Fruit fly (Drosophila melanogaster): Measurements from ENCODE around the gene HP4.

The HP4 gene

DNA sequence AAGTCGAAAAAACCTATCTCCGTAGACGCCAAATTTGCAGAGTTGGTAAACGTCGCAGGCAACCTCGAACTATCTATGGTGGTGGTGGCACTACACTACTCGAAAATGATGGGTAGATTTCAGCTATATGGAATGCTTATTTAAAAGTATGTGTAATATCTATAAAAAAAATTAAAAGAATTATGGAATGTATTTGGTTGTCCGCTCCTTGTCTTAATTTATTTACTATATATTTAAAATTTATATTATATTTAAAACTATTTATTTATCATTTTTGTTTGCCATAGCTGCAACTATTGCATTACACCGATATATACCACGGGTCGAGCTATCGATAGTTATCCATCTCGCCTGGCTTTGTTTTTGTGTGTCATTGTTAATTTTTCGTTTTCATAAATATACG is at the start of gene HP4, which contains the start of gene CG8209 (continued):
- peak; percentile 85 for TF ChIP-seq BEAF-32 (GFP tag; optimal IDR thresholded peaks at IDR 0.05)
- TF ChIP-seq Gsc (GFP tag; IDR thresholded peaks at IDR 0.05): no peak
- no peak for TF ChIP-seq Bdp1 (GFP tag; optimal IDR thresholded peaks at IDR 0.05)
- peak; percentile 84 for TF ChIP-seq Dek (tag; optimal IDR thresholded peaks at IDR 0.05)
- TF ChIP-seq MESR4 (GFP tag; optimal IDR thresholded peaks at IDR 0.05): peak; percentile 29
- peak; percentile 88 for TF ChIP-seq CG2678 (tag; optimal IDR thresholded peaks at IDR 0.05)
- peak; percentile 93 for TF ChIP-seq gem (tag; optimal IDR thresholded peaks at IDR 0.05)
- TF ChIP-seq odd (GFP tag; optimal IDR thresholded peaks at IDR 0.05): peak; percentile 22
- TF ChIP-seq kay (GFP tag; optimal IDR thresholded peaks at IDR 0.05): peak; percentile 63
- peak; percentile 54 for TF ChIP-seq Sry-β (GFP tag; optimal IDR thresholded peaks at IDR 0.05)
- 0 out of 2 replicates have a peak, but pooled peaks have one; percentile 5 for TF ChIP-seq gsb (GFP tag; IDR thresholded peaks at IDR 0.05)
- peak; percentile 73 for TF ChIP-seq CG12155 (GFP tag; optimal IDR thresholded peaks at IDR 0.05)
- peak; percentile 44; the same call in 1 of the 2 replicates for TF ChIP-seq Ravus (GFP tag; IDR thresholded peaks at IDR 0.05)
- peak; percentile 92 for TF ChIP-seq zen2 (GFP tag; IDR thresholded peaks at IDR 0.05; ENCODE audit: partially characterized antibody)
- peak; percentile 95 for TF ChIP-seq unc-4 (GFP tag; IDR thresholded peaks at IDR 0.05; ENCODE audit: partially characterized antibody)
- peak; percentile 66 for TF ChIP-seq sd (tag; optimal IDR thresholded peaks at IDR 0.05)
- TF ChIP-seq pum (GFP tag; optimal IDR thresholded peaks at IDR 0.05): peak; percentile 44
- TF ChIP-seq NC2β (GFP tag; optimal IDR thresholded peaks at IDR 0.05): peak; percentile 18
- peak; percentile 77 for TF ChIP-seq cas (GFP tag; IDR thresholded peaks at IDR 0.05)
- TF ChIP-seq CG6254 (GFP tag; optimal IDR thresholded peaks at IDR 0.05): peak; percentile 59
- peak; percentile 90 for TF ChIP-seq CG32532 (GFP tag; IDR thresholded peaks at IDR 0.05)
- TF ChIP-seq Hmx (GFP tag; optimal IDR thresholded peaks at IDR 0.05): peak; percentile 19
- peak; percentile 96 for TF ChIP-seq CG10267 (tag; optimal IDR thresholded peaks at IDR 0.05)
- no peak for TF ChIP-seq ab (GFP tag; optimal IDR thresholded peaks at IDR 0.05)
- no peak for TF ChIP-seq ac (GFP tag; optimal IDR thresholded peaks at IDR 0.05)
- TF ChIP-seq bbx (GFP tag; IDR thresholded peaks at IDR 0.05; ENCODE audit: partially characterized antibody): peak; percentile 92
- peak; percentile 76 for TF ChIP-seq CG8765 (GFP tag; IDR thresholded peaks at IDR 0.05)
- peak; percentile 58 for TF ChIP-seq CG18619 (GFP tag; optimal IDR thresholded peaks at IDR 0.05)
- peak; percentile 66 for TF ChIP-seq CG1233 (GFP tag; optimal IDR thresholded peaks at IDR 0.05)
- 0 out of 2 replicates have a peak, but pooled peaks have one; percentile 26 for TF ChIP-seq GATAe (GFP tag; conservative IDR thresholded peaks at IDR 0.05)
- TF ChIP-seq zf30C (GFP tag; optimal IDR thresholded peaks at IDR 0.05): peak; percentile 99
- peak; percentile 88 for TF ChIP-seq Hmr (GFP tag; optimal IDR thresholded peaks at IDR 0.05)
- peak; percentile 30 for TF ChIP-seq CG2875 (GFP tag; optimal IDR thresholded peaks at IDR 0.05)
- TF ChIP-seq CG3407 (GFP tag; optimal IDR thresholded peaks at IDR 0.05): peak; percentile 64
- TF ChIP-seq dpn (GFP tag; optimal IDR thresholded peaks at IDR 0.05): peak; percentile 61 to 86
- TF ChIP-seq lmd (GFP tag; IDR thresholded peaks at IDR 0.05): peak; percentile 85
- no peak for TF ChIP-seq CHES-1-like (GFP tag; optimal IDR thresholded peaks at IDR 0.05)
- no peak for TF ChIP-seq fru (optimal IDR thresholded peaks at IDR 0.05)
- peak; percentile 42 for TF ChIP-seq da (GFP tag; optimal IDR thresholded peaks at IDR 0.05)
- peak; percentile 82 for TF ChIP-seq al (GFP tag; IDR thresholded peaks at IDR 0.05)
- TF ChIP-seq ap (GFP tag; IDR thresholded peaks at IDR 0.05): peak; percentile 73
- peak; percentile 37; the same call in 1 of the 2 replicates for TF ChIP-seq danr (GFP tag; IDR thresholded peaks at IDR 0.05)
- TF ChIP-seq Stat92E (GFP tag; optimal IDR thresholded peaks at IDR 0.05): peak in 1 of 3 experiments; percentile 34
- TF ChIP-seq D19B (GFP tag; optimal IDR thresholded peaks at IDR 0.05): peak; percentile 55
- TF ChIP-seq CG16813 (GFP tag; IDR thresholded peaks at IDR 0.05; ENCODE audit: partially characterized antibody): peak; percentile 93
- peak; percentile 87 for TF ChIP-seq CG13424 (tag; optimal IDR thresholded peaks at IDR 0.05)
- TF ChIP-seq inv (GFP tag; IDR thresholded peaks at IDR 0.05; ENCODE audit: partially characterized antibody): peak; percentile 86
- peak; percentile 83 for TF ChIP-seq Sox100B (GFP tag; optimal IDR thresholded peaks at IDR 0.05)
- peak; percentile 52 for TF ChIP-seq gcm2 (GFP tag; optimal IDR thresholded peaks at IDR 0.05)
- TF ChIP-seq CG15269 (tag; optimal IDR thresholded peaks at IDR 0.05): peak; percentile 85

Measured in whole organism, embryonic.